Fruit fly (Drosophila melanogaster): ENCODE measurements around the gene GramD1B.

DNA sequence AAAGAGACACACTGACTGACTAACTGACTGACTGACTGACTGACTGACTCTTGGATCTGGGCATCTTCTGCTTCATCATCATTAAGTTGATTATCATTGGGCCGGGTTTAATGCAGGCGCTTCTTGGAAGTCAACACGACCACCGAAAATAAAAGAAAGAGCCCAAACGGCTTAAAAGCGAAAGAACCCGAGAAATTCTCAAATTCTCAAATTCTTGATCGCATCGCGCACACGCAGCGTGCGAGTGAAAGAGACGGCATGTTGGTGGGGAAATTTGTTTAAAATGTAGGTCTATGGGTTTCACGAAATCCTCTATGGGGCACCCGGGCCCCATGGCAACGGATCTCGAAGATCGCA, 26.7 kb downstream of the GramD1B start:
- TF ChIP-seq CG8301 (tag; optimal IDR thresholded peaks at IDR 0.05) (no peak), CG9948 (tag; optimal IDR thresholded peaks at IDR 0.05) (no peak), rn (GFP tag; IDR thresholded peaks at IDR 0.05) (no peak), CG13204 (GFP tag; optimal IDR thresholded peaks at IDR 0.05) (no peak), CG32121 (GFP tag; IDR thresholded peaks at IDR 0.05) (no peak)
